Fruit fly (Drosophila melanogaster) whole organism, adult: ENCODE results near the gene CG9641.

ENCODE experiments used
- CG12768 ChIP-seq: fragments of 200-800 bp; sonication (Bioruptor generic); optimal IDR thresholded peaks from 2 replicates; lab custom pipeline; 2017; ENCODE audit warnings: missing biosample characterization, missing genetic modification characterization, mild to moderate bottlenecking, moderate library complexity, missing genetic modification reagents
- CG33017 ChIP-seq: fragments of 200-800 bp; sonication (Bioruptor generic); optimal IDR thresholded peaks from 2 replicates; lab custom pipeline; 2018; ENCODE audit warnings: missing biosample characterization, mild to moderate bottlenecking, missing genetic modification characterization, moderate library complexity
- CG5204 ChIP-seq: fragments of 200-800 bp; sonication (Bioruptor generic); optimal IDR thresholded peaks from 2 replicates; lab custom pipeline; 2016; ENCODE audit warnings: missing biosample characterization, missing genetic modification characterization
- CG7101 ChIP-seq: fragments of 200-800 bp; sonication (Bioruptor generic); optimal IDR thresholded peaks from 2 replicates; lab custom pipeline; 2018; ENCODE audit warnings: missing biosample characterization, mild to moderate bottlenecking, missing genetic modification characterization, moderate library complexity
- Crg-1 ChIP-seq: fragments of 200-800 bp; sonication (Bioruptor generic); optimal IDR thresholded peaks from 2 replicates; lab custom pipeline; 2016; ENCODE audit warnings: missing biosample characterization, missing genetic modification characterization
- cnc ChIP-seq, 2 experiments: fragments of >200 bp; optimal IDR thresholded peaks; 2 replicates each; lab custom pipeline; 2017
- pad ChIP-seq: fragments of 200-800 bp; sonication (Bioruptor generic); optimal IDR thresholded peaks from 3 replicates; lab custom pipeline; 2017; ENCODE audit warnings: missing biosample characterization, missing genetic modification characterization, mild to moderate bottlenecking, moderate library complexity, missing genetic modification reagents
- tj ChIP-seq: fragments of 200-800 bp; sonication (Bioruptor generic); optimal IDR thresholded peaks from 3 replicates; lab custom pipeline; 2017; ENCODE audit warnings: missing biosample characterization, mild to moderate bottlenecking, missing genetic modification characterization, moderate library complexity
- toe ChIP-seq: fragments of 200-800 bp; sonication (Bioruptor generic); optimal IDR thresholded peaks from 2 replicates; lab custom pipeline; 2016; ENCODE audit warnings: missing biosample characterization, missing genetic modification characterization

dm6 chr2L:2944509-2944908, 32.2 kb downstream of the CG9641 start:
- no peak for TF ChIP-seq pad (GFP tag; lab: Kevin White, UChicago)
- TF ChIP-seq CG33017 (tag; lab: Kevin White, UChicago), result peak; percentile 61
- TF ChIP-seq tj (GFP tag; lab: Kevin White, UChicago), result no peak
- no peak for TF ChIP-seq cnc (optimal IDR thresholded peaks at IDR 0.05; lab: Kevin White, UChicago)
- peak; percentile 25 for TF ChIP-seq CG7101 (tag; lab: Kevin White, UChicago)
- TF ChIP-seq CG5204, result no peak
- TF ChIP-seq CG12768, result no peak
- TF ChIP-seq Crg-1, result no peak
- TF ChIP-seq toe (GFP tag; lab: Kevin White, UChicago), result no peak
